Worm (Caenorhabditis elegans): ENCODE data around the gene B0034.4.

ce11 chrII:5956583-5956982 lies 12.7 kb downstream of the B0034.4 start, which contains the start of gene casy-1:
- TF ChIP-seq rnt-1 (tag; optimal IDR thresholded peaks at IDR 0.05) (no peak), hlh-30 (tag; optimal IDR thresholded peaks at IDR 0.05; ENCODE audit: insufficient read depth) (no peak), tbx-7 (tag; optimal IDR thresholded peaks at IDR 0.05) (no peak), ets-4 (tag; optimal IDR thresholded peaks at IDR 0.05) (no peak), K09A11.1 (tag; optimal IDR thresholded peaks at IDR 0.05; ENCODE audit: insufficient read depth) (no peak), npax-4 (tag; optimal IDR thresholded peaks at IDR 0.05) (no peak), pha-2 (tag; optimal IDR thresholded peaks at IDR 0.05) (no peak)

Measured in whole organism, late embryonic.